Worm (Caenorhabditis elegans): ENCODE measurements around the gene T06C12.11.
A peak's percentile ranks its signal among the peaks of the same experiment; 100 is the strongest.

Gene T06C12.11

DNA sequence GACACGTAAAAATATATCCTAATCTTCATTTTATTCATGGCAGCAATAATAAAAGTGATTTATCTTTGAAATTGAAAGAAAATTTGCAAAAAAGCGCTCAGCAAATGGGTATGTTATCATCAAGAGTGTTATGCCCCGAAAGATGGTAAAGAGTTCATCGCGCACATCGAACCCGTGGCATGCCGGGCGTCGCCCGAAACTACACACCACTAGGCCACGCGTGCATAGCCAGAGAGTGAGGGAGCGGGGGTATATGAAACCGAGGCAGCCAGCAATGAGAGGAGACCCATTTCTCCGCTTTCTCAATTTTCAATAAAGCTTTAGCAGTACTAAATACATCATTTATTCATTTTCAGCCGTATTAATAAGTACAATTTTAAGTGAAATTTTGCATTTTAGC lies 19.0 kb upstream of the T06C12.11 start (continued):
- no peak for TF ChIP-seq daf-12 (tag; optimal IDR thresholded peaks at IDR 0.05)
- TF ChIP-seq nhr-77 (tag; optimal IDR thresholded peaks at IDR 0.05), result peak; percentile 45
- TF ChIP-seq nfya-1 (tag; optimal IDR thresholded peaks at IDR 0.05; ENCODE audit: insufficient read depth), result peak; percentile 69
- TF ChIP-seq egl-5 (tag; optimal IDR thresholded peaks at IDR 0.05), result no peak
- TF ChIP-seq lin-15B (tag; optimal IDR thresholded peaks at IDR 0.05), result peak; percentile 36
- peak; percentile 13 for TF ChIP-seq ceh-16 (tag; optimal IDR thresholded peaks at IDR 0.05)
- TF ChIP-seq unc-39 (tag; optimal IDR thresholded peaks at IDR 0.05), result no peak
- TF ChIP-seq ceh-9 (tag; optimal IDR thresholded peaks at IDR 0.05), result no peak
- peak; percentile 66 for TF ChIP-seq lsy-12 (tag; optimal IDR thresholded peaks at IDR 0.05)
- TF ChIP-seq R02D3.7 (tag; optimal IDR thresholded peaks at IDR 0.05), result peak; percentile 36
- peak; percentile 53 for TF ChIP-seq pqm-1 (tag; optimal IDR thresholded peaks at IDR 0.05)
- TF ChIP-seq jun-1 (tag; optimal IDR thresholded peaks at IDR 0.05), result peak; percentile 52
- TF ChIP-seq nhr-11 (tag; optimal IDR thresholded peaks at IDR 0.05), result peak; percentile 18
- TF ChIP-seq ama-1 (optimal IDR thresholded peaks at IDR 0.05), result peak; percentile 34

DNA sequence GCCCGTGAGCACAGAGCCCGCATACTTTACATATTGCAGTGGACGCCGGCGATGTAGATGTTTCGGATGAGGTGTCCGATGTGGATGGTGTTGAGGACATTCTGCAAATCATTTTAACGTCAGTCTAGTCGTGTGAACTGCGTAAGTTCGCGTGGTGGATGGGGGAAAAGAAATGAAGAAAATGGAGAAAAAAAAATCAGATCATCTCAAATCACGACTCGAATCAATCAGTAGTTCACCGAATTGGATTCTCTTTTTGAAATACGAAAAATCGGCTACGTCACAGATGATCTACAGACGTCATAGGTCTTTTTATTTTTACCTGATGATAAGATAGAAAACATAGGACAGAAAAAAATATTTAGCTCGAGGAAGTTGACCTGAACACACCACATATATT lies 16.5 kb upstream of the T06C12.11 start, which contains the start of gene nhr-102:
Gene nhr-102, minus strand, starts transcription at position 101 of the 400 bp plus-strand sequence.
- TF ChIP-seq nhr-43 (tag; optimal IDR thresholded peaks at IDR 0.05; ENCODE audit: poor library complexity, severe bottlenecking), result no peak
- TF ChIP-seq elt-2 (tag; optimal IDR thresholded peaks at IDR 0.05), result peak; percentile 25

DNA sequence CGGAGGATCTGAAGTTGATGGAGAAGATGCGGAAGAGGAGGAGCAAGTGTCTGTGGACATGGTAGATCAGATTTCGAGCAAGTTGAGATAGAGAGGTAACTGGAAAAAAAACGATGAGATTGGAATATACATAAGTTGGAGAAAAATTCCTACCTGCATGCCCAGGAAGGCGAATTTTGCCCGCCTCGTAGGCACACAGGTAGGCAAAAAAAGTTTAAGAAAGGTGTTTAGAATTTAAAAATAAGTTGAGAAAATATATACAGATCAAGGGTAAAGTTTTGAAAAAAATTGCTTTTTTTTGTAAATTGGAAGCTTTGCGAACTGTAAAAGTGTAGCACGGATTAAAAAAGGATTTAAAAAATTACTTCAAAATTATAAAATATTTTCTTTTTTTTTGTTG lies 13.3 kb upstream of the T06C12.11 start, which contains the start of gene nhr-84:
Gene nhr-84, minus strand, starts transcription at position 101 of the 400 bp plus-strand sequence.
- TF ChIP-seq lsy-12 (tag; optimal IDR thresholded peaks at IDR 0.05) (no peak), pha-4 (tag; optimal IDR thresholded peaks at IDR 0.05) (no peak), nhr-23 (tag; optimal IDR thresholded peaks at IDR 0.05) (no peak), lin-15B (tag; optimal IDR thresholded peaks at IDR 0.05) (no peak), nhr-12 (tag; optimal IDR thresholded peaks at IDR 0.05) (no peak), ama-1 (optimal IDR thresholded peaks at IDR 0.05) (no peak), elt-1 (tag; optimal IDR thresholded peaks at IDR 0.05) (no peak), nfya-1 (tag; optimal IDR thresholded peaks at IDR 0.05; ENCODE audit: insufficient read depth) (no peak), nhr-77 (tag; optimal IDR thresholded peaks at IDR 0.05) (no peak), tbx-2 (tag; optimal IDR thresholded peaks at IDR 0.05) (no peak), ztf-4 (tag; optimal IDR thresholded peaks at IDR 0.05) (no peak), jun-1 (tag; optimal IDR thresholded peaks at IDR 0.05) (no peak), nhr-237 (tag; optimal IDR thresholded peaks at IDR 0.05) (no peak), ZK546.5 (tag; optimal IDR thresholded peaks at IDR 0.05) (no peak), unc-62 (GFP tag; optimal IDR thresholded peaks at IDR 0.05) (no peak), fkh-2 (tag; optimal IDR thresholded peaks at IDR 0.05) (no peak), mdl-1 (tag; optimal IDR thresholded peaks at IDR 0.05) (no peak)

DNA sequence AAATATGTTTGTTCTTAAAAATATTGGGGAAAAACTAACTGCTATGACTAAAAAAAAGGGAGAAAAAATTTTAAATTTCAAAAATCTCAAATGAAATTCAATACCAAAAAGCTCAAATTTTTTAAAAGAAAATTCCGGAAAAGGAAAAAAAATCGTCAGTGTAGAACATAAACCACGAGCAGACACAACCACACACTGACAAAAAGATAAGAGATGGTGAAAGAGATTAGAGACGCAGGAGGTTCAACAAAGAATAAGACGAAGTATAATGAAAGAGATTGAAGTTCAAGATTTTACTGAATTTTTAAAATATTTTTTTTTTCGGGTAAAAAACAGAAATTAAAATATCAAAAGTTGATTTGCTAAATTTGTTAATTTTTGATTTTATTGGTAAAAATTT lies 12.8 kb upstream of the T06C12.11 start:
- peak; percentile 52 for TF ChIP-seq elt-2 (tag; optimal IDR thresholded peaks at IDR 0.05)
- no peak for TF ChIP-seq nhr-67 (tag; optimal IDR thresholded peaks at IDR 0.05)
- no peak for TF ChIP-seq unc-39 (tag; optimal IDR thresholded peaks at IDR 0.05)
- TF ChIP-seq fkh-2 (tag; optimal IDR thresholded peaks at IDR 0.05), result no peak
- no peak for TF ChIP-seq ZK546.5 (tag; optimal IDR thresholded peaks at IDR 0.05)
- no peak for TF ChIP-seq zag-1 (tag; optimal IDR thresholded peaks at IDR 0.05)
- TF ChIP-seq mdl-1 (tag; optimal IDR thresholded peaks at IDR 0.05), result no peak
- TF ChIP-seq nhr-12 (tag; optimal IDR thresholded peaks at IDR 0.05), result no peak
- TF ChIP-seq elt-1 (tag; optimal IDR thresholded peaks at IDR 0.05), result no peak
- peak; percentile 26 for TF ChIP-seq pha-4 (tag; optimal IDR thresholded peaks at IDR 0.05)
- TF ChIP-seq egl-27 (tag; optimal IDR thresholded peaks at IDR 0.05), result no peak
- no peak for TF ChIP-seq nhr-25 (tag; optimal IDR thresholded peaks at IDR 0.05)
- peak; percentile 66 for TF ChIP-seq pqm-1 (tag; optimal IDR thresholded peaks at IDR 0.05)
- TF ChIP-seq sea-2 (GFP tag; optimal IDR thresholded peaks at IDR 0.05), result no peak
- no peak for TF ChIP-seq ztf-11 (tag; optimal IDR thresholded peaks at IDR 0.05)
- no peak for TF ChIP-seq R02D3.7 (tag; optimal IDR thresholded peaks at IDR 0.05)
- no peak for TF ChIP-seq nhr-237 (tag; optimal IDR thresholded peaks at IDR 0.05)
- no peak for TF ChIP-seq tbx-2 (tag; optimal IDR thresholded peaks at IDR 0.05)

DNA sequence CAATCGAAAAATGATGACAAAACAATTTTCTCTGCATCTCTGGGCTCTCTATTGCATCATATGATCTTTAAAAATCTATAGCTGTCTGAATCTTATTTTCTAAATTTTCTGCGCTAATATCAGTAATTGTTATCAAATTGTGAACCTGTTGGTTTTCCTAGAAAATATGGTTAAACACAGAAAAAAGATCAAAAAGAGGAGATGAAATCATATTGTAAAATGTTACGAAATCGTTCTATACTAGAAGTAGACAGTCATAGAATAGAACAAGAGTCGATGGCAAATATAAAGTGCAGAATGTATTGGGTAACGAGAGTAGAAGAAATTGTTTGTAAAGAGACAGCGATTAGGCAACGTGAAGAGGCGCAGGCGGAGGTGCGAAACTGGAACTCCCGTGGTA lies 12.1 kb upstream of the T06C12.11 start:
- TF ChIP-seq ceh-82 (tag; optimal IDR thresholded peaks at IDR 0.05) (no peak), lin-15B (tag; optimal IDR thresholded peaks at IDR 0.05) (peak; percentile 15), egl-27 (tag; optimal IDR thresholded peaks at IDR 0.05) (peak; percentile 63), ztf-4 (tag; optimal IDR thresholded peaks at IDR 0.05) (no peak), snpc-4 (tag; optimal IDR thresholded peaks at IDR 0.05) (no peak), aly-2 (tag; optimal IDR thresholded peaks at IDR 0.05) (no peak), pqm-1 (tag; optimal IDR thresholded peaks at IDR 0.05) (peak; percentile 62), hmg-11 (tag; optimal IDR thresholded peaks at IDR 0.05) (peak; percentile 34), ceh-9 (tag; optimal IDR thresholded peaks at IDR 0.05) (no peak), elt-2 (tag; optimal IDR thresholded peaks at IDR 0.05) (peak; percentile 76), elt-1 (tag; optimal IDR thresholded peaks at IDR 0.05) (no peak), nhr-25 (tag; optimal IDR thresholded peaks at IDR 0.05) (peak; percentile 36), unc-62 (GFP tag; optimal IDR thresholded peaks at IDR 0.05) (no peak), daf-12 (tag; optimal IDR thresholded peaks at IDR 0.05) (no peak), nfya-1 (tag; optimal IDR thresholded peaks at IDR 0.05; ENCODE audit: insufficient read depth) (peak; percentile 18), nhr-77 (tag; optimal IDR thresholded peaks at IDR 0.05) (no peak), skn-1 (tag; optimal IDR thresholded peaks at IDR 0.05) (peak; percentile 97), mdl-1 (tag; optimal IDR thresholded peaks at IDR 0.05) (no peak), egl-5 (tag; optimal IDR thresholded peaks at IDR 0.05) (no peak), ceh-28 (tag; optimal IDR thresholded peaks at IDR 0.05) (peak; percentile 68), mml-1 (tag; optimal IDR thresholded peaks at IDR 0.05) (no peak), nhr-11 (tag; optimal IDR thresholded peaks at IDR 0.05) (no peak), fkh-2 (tag; optimal IDR thresholded peaks at IDR 0.05) (no peak), sea-2 (GFP tag; optimal IDR thresholded peaks at IDR 0.05) (no peak), ZK546.5 (tag; optimal IDR thresholded peaks at IDR 0.05) (no peak), jun-1 (tag; optimal IDR thresholded peaks at IDR 0.05) (peak; percentile 69), fos-1 (tag; optimal IDR thresholded peaks at IDR 0.05) (no peak), tbx-2 (tag; optimal IDR thresholded peaks at IDR 0.05) (no peak)
